Worm (Caenorhabditis elegans) whole organism, young adult: ENCODE measurements around the gene Y57E12AL.6.

Experiments used
- F10E7.11 ChIP-seq: sonication (generic microtip); optimal IDR thresholded peaks from 2 replicates; lab custom pipeline; 2017; ENCODE audit warnings: mild to moderate bottlenecking, missing genetic modification characterization, moderate library complexity, missing compliant biosample characterization
- F33H1.4 ChIP-seq: fragments of 200-800 bp; sonication (Bioruptor generic); IDR thresholded peaks from 2 replicates; pipeline ENCODE4 v1.3.6; 2022; ENCODE audit warnings: missing genetic modification reagents, missing genetic modification characterization, missing compliant biosample characterization
- ZK185.1 ChIP-seq: sonication (generic microtip); optimal IDR thresholded peaks from 2 replicates; lab custom pipeline; 2016; ENCODE audit warnings: mild to moderate bottlenecking, missing genetic modification characterization, missing compliant biosample characterization; ENCODE audit not compliant: poor library complexity, severe bottlenecking
- ama-1 ChIP-seq, 3 experiments: fragments of 150-350 bp in 1 of 3; sonication (generic microtip) in 2 of 3; optimal IDR thresholded peaks; 2 replicates each; lab custom pipeline; 2014 to 2018; ENCODE audit warnings: missing biosample characterization in 2 of 3, missing genetic modification characterization in 2 of 3, missing genetic modification reagents in 2 of 3
- athp-1 ChIP-seq: sonication (generic microtip); optimal IDR thresholded peaks from 2 replicates; lab custom pipeline; 2017; ENCODE audit warnings: mild to moderate bottlenecking, missing genetic modification characterization, missing compliant biosample characterization
- attf-5 ChIP-seq: fragments of 200-800 bp; sonication (Bioruptor generic); optimal IDR thresholded peaks from 2 replicates; lab custom pipeline; 2018; ENCODE audit warnings: mild to moderate bottlenecking, missing genetic modification characterization, missing compliant biosample characterization
- fkh-3 ChIP-seq: sonication (generic microtip); optimal IDR thresholded peaks from 2 replicates; lab custom pipeline; 2016; ENCODE audit warnings: mild to moderate bottlenecking, missing genetic modification characterization, missing compliant biosample characterization
- hrde-1 ChIP-seq: sonication (generic microtip); optimal IDR thresholded peaks from 2 replicates; lab custom pipeline; 2016; ENCODE audit warnings: missing genetic modification characterization, mild to moderate bottlenecking, missing compliant biosample characterization, moderate library complexity, missing genotype, missing genetic modification reagents, borderline replicate concordance
- lin-35 ChIP-seq, 3 experiments: fragments of 150-350 bp in 2 of 3; sonication (generic microtip) in 1 of 3; optimal IDR thresholded peaks; 2 replicates each; lab custom pipeline; 2014 to 2018; ENCODE audit warnings: missing biosample characterization in 3 of 3, missing genetic modification characterization in 3 of 3, missing genetic modification reagents in 3 of 3
- lin-54 ChIP-seq: fragments of 200-800 bp; sonication (Bioruptor generic); optimal IDR thresholded peaks from 2 replicates; lab custom pipeline; 2018; ENCODE audit warnings: mild to moderate bottlenecking, missing genetic modification characterization, missing compliant biosample characterization
- mxl-1 ChIP-seq: sonication (generic microtip); optimal IDR thresholded peaks from 2 replicates; lab custom pipeline; 2016; ENCODE audit warnings: missing genetic modification characterization, missing compliant biosample characterization
- nfya-2 ChIP-seq: fragments of 200-800 bp; sonication (Bioruptor generic); IDR thresholded peaks from 2 replicates; pipeline ENCODE4 v1.3.6; 2022; ENCODE audit warnings: missing genetic modification reagents, missing genetic modification characterization, missing compliant biosample characterization
- unc-130 ChIP-seq: sonication (generic microtip); optimal IDR thresholded peaks from 2 replicates; lab custom pipeline; 2016; ENCODE audit warnings: missing genetic modification reagents, missing genetic modification characterization, missing compliant biosample characterization
- ztf-25 ChIP-seq: fragments of 200-800 bp; sonication (Bioruptor generic); IDR thresholded peaks from 2 replicates; pipeline ENCODE4 v1.3.6; 2022; ENCODE audit warnings: missing genetic modification reagents, missing genetic modification characterization, missing compliant biosample characterization

DNA sequence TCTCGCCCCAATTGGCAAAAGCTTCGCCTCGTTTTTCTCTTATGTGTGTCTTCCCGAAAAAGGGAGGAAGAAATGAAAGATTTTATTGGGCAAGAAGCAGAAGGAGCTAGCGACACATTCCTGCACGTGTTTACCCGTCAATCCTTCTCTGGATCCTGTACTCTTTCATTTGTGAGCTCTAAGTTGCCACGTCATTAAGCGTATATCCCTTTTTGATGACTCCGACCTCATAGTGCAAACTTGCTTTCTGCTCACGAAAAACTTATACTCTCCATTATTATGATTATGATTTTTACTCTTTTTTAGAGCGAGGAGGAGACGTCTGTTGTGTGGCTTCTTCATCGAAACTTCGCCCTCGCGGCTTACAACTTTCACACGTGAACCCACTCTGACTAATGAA is 12.0 kb upstream of the Y57E12AL.6 start, which contains the start of gene F27B10.1:
- TF ChIP-seq unc-130 (no peak), ama-1 (optimal IDR thresholded peaks at IDR 0.05; lab: Kevin White, UChicago) (no peak), ama-1 (GFP tag; optimal IDR thresholded peaks at IDR 0.05; lab: Kevin White, UChicago) (no peak), lin-54 (GFP tag; lab: Kevin White, UChicago) (no peak), ZK185.1 (no peak), F33H1.4 (GFP tag; lab: Robert Waterston, UW) (no peak), attf-5 (GFP tag; lab: Kevin White, UChicago) (no peak), mxl-1 (no peak), ztf-25 (GFP tag; lab: Robert Waterston, UW) (no peak), nfya-2 (GFP tag; lab: Robert Waterston, UW) (no peak), athp-1 (tag; lab: Kevin White, UChicago) (no peak), lin-35 (GFP tag; optimal IDR thresholded peaks at IDR 0.05; lab: Kevin White, UChicago) (no peak), F10E7.11 (tag; lab: Kevin White, UChicago) (no peak), hrde-1 (tag; lab: Kevin White, UChicago) (no peak), fkh-3 (tag; lab: Kevin White, UChicago) (no peak)
